Comparison of ENCODE assay signal across 5 worm cellular contexts in the genomic region with DNA sequence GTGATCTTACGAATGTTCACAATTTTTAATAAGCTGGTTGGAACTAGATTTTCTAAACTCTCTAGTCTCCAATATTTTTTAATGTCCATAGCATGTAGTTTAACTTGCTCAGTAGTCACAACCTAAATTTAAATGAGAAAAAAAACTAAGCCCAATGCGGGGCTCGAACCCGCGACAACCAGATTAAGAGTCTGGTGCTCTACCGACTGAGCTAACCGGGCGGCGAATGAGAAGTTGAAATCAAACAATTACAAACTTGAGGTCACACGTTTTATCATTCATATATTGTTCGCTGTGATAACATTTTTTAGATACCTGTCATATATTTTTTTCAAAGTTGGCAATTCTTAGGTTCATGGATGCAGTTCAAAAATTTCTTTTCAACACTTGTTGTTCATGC.
A peak's percentile ranks its signal among the peaks of the same experiment; 100 is the strongest.
TF ChIP-seq lines count a peak whose summit lies in the region.

No protein-coding gene starts in this region.

TF ChIP-seq in whole organism, L1 larva, 84 proteins besides CTCF, POLR2A, EP300 and RAD21 (continues in another document):
- TF ChIP-seq lsy-2 (tag; optimal IDR thresholded peaks at IDR 0.05; lab: Kevin White, UChicago) (no peak), lin-35 (GFP tag; optimal IDR thresholded peaks at IDR 0.05; lab: Kevin White, UChicago) (peak in 1 of 2 experiments; percentile 14), snpc-4 (tag; optimal IDR thresholded peaks at IDR 0.05; lab: Kevin White, UChicago) (no peak), nhr-47 (tag; optimal IDR thresholded peaks at IDR 0.05; lab: Kevin White, UChicago) (peak; percentile 0), nhr-28 (tag; optimal IDR thresholded peaks at IDR 0.05; lab: Kevin White, UChicago) (no peak), nhr-90 (tag; optimal IDR thresholded peaks at IDR 0.05; lab: Kevin White, UChicago; ENCODE audit: poor library complexity) (peak; percentile 26), efl-1 (optimal IDR thresholded peaks at IDR 0.05; lab: Kevin White, UChicago) (no peak), efl-1 (GFP tag; optimal IDR thresholded peaks at IDR 0.05 in 1 of 2; lab: Kevin White, UChicago) (peak in 1 of 2 experiments; percentile 71), rnt-1 (tag; optimal IDR thresholded peaks at IDR 0.05; lab: Kevin White, UChicago) (peak; percentile 10), nhr-76 (tag; optimal IDR thresholded peaks at IDR 0.05; lab: Kevin White, UChicago) (no peak), sox-4 (tag; optimal IDR thresholded peaks at IDR 0.05; lab: Kevin White, UChicago) (no peak), nhr-19 (GFP tag; conservative IDR thresholded peaks at IDR 0.05; lab: Robert Waterston, UW) (0 out of 2 replicates have a peak, but pooled peaks have one; percentile 17), snu-23 (GFP tag; optimal IDR thresholded peaks at IDR 0.05; lab: Kevin White, UChicago) (peak; percentile 21), nhr-20 (tag; optimal IDR thresholded peaks at IDR 0.05; lab: Kevin White, UChicago) (peak; percentile 11), isw-1 (GFP tag; IDR thresholded peaks at IDR 0.05; lab: Robert Waterston, UW) (no peak), nhr-71 (tag; optimal IDR thresholded peaks at IDR 0.05; lab: Kevin White, UChicago) (peak; percentile 34), elt-3 (tag; optimal IDR thresholded peaks at IDR 0.05; lab: Kevin White, UChicago) (no peak)

TF ChIP-seq in whole organism, L2 larva, 48 proteins besides CTCF, POLR2A, EP300 and RAD21:
- peak; percentile 28 for TF ChIP-seq gmeb-1 (tag; optimal IDR thresholded peaks at IDR 0.05; lab: Kevin White, UChicago)
- peak in 1 of 2 experiments; percentile 4 for TF ChIP-seq lsy-2 (tag; optimal IDR thresholded peaks at IDR 0.05; lab: Kevin White, UChicago)
- no peak for TF ChIP-seq nhr-6 (tag; optimal IDR thresholded peaks at IDR 0.05; lab: Kevin White, UChicago)
- TF ChIP-seq sma-9 (GFP tag; optimal IDR thresholded peaks at IDR 0.05; lab: Kevin White, UChicago), result peak; percentile 7
- no peak for TF ChIP-seq sma-9 (tag; optimal IDR thresholded peaks at IDR 0.05; lab: Kevin White, UChicago)

TF ChIP-seq in whole organism, L3 larva, 47 proteins besides CTCF, POLR2A, EP300 and RAD21:
- TF ChIP-seq unc-39 (tag; optimal IDR thresholded peaks at IDR 0.05; lab: Kevin White, UChicago) (no peak), nhr-77 (tag; optimal IDR thresholded peaks at IDR 0.05; lab: Kevin White, UChicago) (no peak), nhr-237 (tag; optimal IDR thresholded peaks at IDR 0.05; lab: Kevin White, UChicago) (no peak), mdl-1 (tag; optimal IDR thresholded peaks at IDR 0.05; lab: Kevin White, UChicago) (no peak), elt-2 (tag; optimal IDR thresholded peaks at IDR 0.05; lab: Kevin White, UChicago) (peak; percentile 13)

TF ChIP-seq in whole organism, L4 larva, 104 proteins besides CTCF, POLR2A, EP300 and RAD21 (continues in another document):
- no peak for TF ChIP-seq daf-19 (GFP tag; conservative IDR thresholded peaks at IDR 0.05; lab: Robert Waterston, UW)
- no peak for TF ChIP-seq nhr-10 (tag; optimal IDR thresholded peaks at IDR 0.05; lab: Kevin White, UChicago)
- peak; percentile 14; the same call in 1 of the 2 replicates for TF ChIP-seq hmg-1.1 (GFP tag; IDR thresholded peaks at IDR 0.05; lab: Robert Waterston, UW)
- peak in 1 of 2 experiments; percentile 10 for TF ChIP-seq daf-16 (GFP tag; optimal IDR thresholded peaks at IDR 0.05; lab: Kevin White, UChicago)
- TF ChIP-seq daf-16 (tag; optimal IDR thresholded peaks at IDR 0.05; lab: Kevin White, UChicago), result no peak
- TF ChIP-seq nhr-42 (GFP tag; IDR thresholded peaks at IDR 0.05; lab: Robert Waterston, UW), result no peak
- no peak for TF ChIP-seq tra-1 (GFP tag; IDR thresholded peaks at IDR 0.05; lab: Robert Waterston, UW)
- TF ChIP-seq F37D6.2 (tag; optimal IDR thresholded peaks at IDR 0.05; lab: Kevin White, UChicago), result no peak
- peak; percentile 22 for TF ChIP-seq dve-1 (tag; optimal IDR thresholded peaks at IDR 0.05; lab: Kevin White, UChicago; ENCODE audit: insufficient read depth)
- peak; percentile 23; the same call in 1 of the 2 replicates for TF ChIP-seq vab-7 (GFP tag; IDR thresholded peaks at IDR 0.05; lab: Robert Waterston, UW)
- no peak for TF ChIP-seq snpc-4 (tag; optimal IDR thresholded peaks at IDR 0.05; lab: Kevin White, UChicago)
- no peak for TF ChIP-seq nhr-237 (tag; optimal IDR thresholded peaks at IDR 0.05; lab: Kevin White, UChicago)
- TF ChIP-seq lin-13 (GFP tag; optimal IDR thresholded peaks at IDR 0.05; lab: Kevin White, UChicago), result peak; percentile 20
- no peak for TF ChIP-seq unc-62 (GFP tag; optimal IDR thresholded peaks at IDR 0.05 in 1 of 2; lab: Kevin White, UChicago)
- no peak for TF ChIP-seq unc-62 (tag; optimal IDR thresholded peaks at IDR 0.05; lab: Kevin White, UChicago)
- TF ChIP-seq mdl-1 (tag; optimal IDR thresholded peaks at IDR 0.05; lab: Kevin White, UChicago), result no peak
- no peak for TF ChIP-seq lim-7 (GFP tag; IDR thresholded peaks at IDR 0.05; lab: Robert Waterston, UW)
- no peak for TF ChIP-seq aha-1 (tag; lab: Kevin White, UChicago)
- no peak for TF ChIP-seq jun-1 (tag; optimal IDR thresholded peaks at IDR 0.05; lab: Kevin White, UChicago)
- peak; percentile 52; the same call in 1 of the 2 replicates for TF ChIP-seq Y48G9A.11 (GFP tag; IDR thresholded peaks at IDR 0.05; lab: Robert Waterston, UW)
- peak; percentile 51; the same call in 1 of the 2 replicates for TF ChIP-seq arid-1 (GFP tag; conservative IDR thresholded peaks at IDR 0.05; lab: Robert Waterston, UW)
- peak; percentile 61 for TF ChIP-seq lin-38 (GFP tag; IDR thresholded peaks at IDR 0.05; lab: Robert Waterston, UW)
- TF ChIP-seq fkh-10 (GFP tag; optimal IDR thresholded peaks at IDR 0.05; lab: Kevin White, UChicago), result no peak
- TF ChIP-seq hlh-30 (tag; optimal IDR thresholded peaks at IDR 0.05; lab: Kevin White, UChicago; ENCODE audit: insufficient read depth), result peak; percentile 10
- TF ChIP-seq F26F4.8 (GFP tag; conservative IDR thresholded peaks at IDR 0.05; lab: Robert Waterston, UW), result 0 out of 2 replicates have a peak, but pooled peaks have one; percentile 38
- no peak for TF ChIP-seq daf-8 (GFP tag; IDR thresholded peaks at IDR 0.05; lab: Robert Waterston, UW)
- no peak for TF ChIP-seq rbr-2 (tag; optimal IDR thresholded peaks at IDR 0.05; lab: Kevin White, UChicago)
- no peak for TF ChIP-seq ztf-7 (tag; optimal IDR thresholded peaks at IDR 0.05; lab: Kevin White, UChicago)
- TF ChIP-seq ceh-44 (GFP tag; IDR thresholded peaks at IDR 0.05; lab: Robert Waterston, UW), result no peak
- no peak for TF ChIP-seq lin-1 (GFP tag; IDR thresholded peaks at IDR 0.05; lab: Robert Waterston, UW)
- no peak for TF ChIP-seq F49E8.2 (tag; optimal IDR thresholded peaks at IDR 0.05; lab: Kevin White, UChicago; ENCODE audit: borderline replicate concordance)

TF ChIP-seq in whole organism, young adult, 124 proteins besides CTCF, POLR2A, EP300 and RAD21 (continues in another document):
- no peak for TF ChIP-seq attf-5 (GFP tag; optimal IDR thresholded peaks at IDR 0.05; lab: Kevin White, UChicago)
- TF ChIP-seq T26A5.8 (tag; optimal IDR thresholded peaks at IDR 0.05; lab: Kevin White, UChicago), result no peak
- TF ChIP-seq unc-130 (GFP tag; optimal IDR thresholded peaks at IDR 0.05; lab: Kevin White, UChicago), result no peak
- no peak for TF ChIP-seq B0035.1 (tag; optimal IDR thresholded peaks at IDR 0.05; lab: Kevin White, UChicago)
- TF ChIP-seq aptf-3 (GFP tag; IDR thresholded peaks at IDR 0.05; lab: Robert Waterston, UW), result no peak
- no peak for TF ChIP-seq unc-62 (GFP tag; optimal IDR thresholded peaks at IDR 0.05; lab: Kevin White, UChicago)
- no peak for TF ChIP-seq lin-35 (GFP tag; optimal IDR thresholded peaks at IDR 0.05; lab: Kevin White, UChicago)
- TF ChIP-seq lsl-1 (GFP tag; optimal IDR thresholded peaks at IDR 0.05; lab: Kevin White, UChicago), result no peak
- no peak for TF ChIP-seq akir-1 (GFP tag; optimal IDR thresholded peaks at IDR 0.05; lab: Kevin White, UChicago)
- TF ChIP-seq ztf-25 (GFP tag; IDR thresholded peaks at IDR 0.05; lab: Robert Waterston, UW), result 0 out of 2 replicates have a peak, but pooled peaks have one; percentile 39
- TF ChIP-seq nhr-27 (tag; optimal IDR thresholded peaks at IDR 0.05; lab: Kevin White, UChicago), result no peak
- no peak for TF ChIP-seq Y95B8A.8 (GFP tag; IDR thresholded peaks at IDR 0.05; lab: Robert Waterston, UW)
- no peak for TF ChIP-seq T07F8.4 (tag; optimal IDR thresholded peaks at IDR 0.05; lab: Kevin White, UChicago)
- no peak for TF ChIP-seq rec-8 (tag; optimal IDR thresholded peaks at IDR 0.05; lab: Kevin White, UChicago)
- TF ChIP-seq snpc-1.3 (tag; optimal IDR thresholded peaks at IDR 0.05; lab: Kevin White, UChicago; ENCODE audit: insufficient read depth), result peak; percentile 37
- TF ChIP-seq lir-1 (GFP tag; conservative IDR thresholded peaks at IDR 0.05; lab: Robert Waterston, UW), result no peak
- peak; percentile 5 for TF ChIP-seq nhr-80 (tag; optimal IDR thresholded peaks at IDR 0.05; lab: Kevin White, UChicago)
- TF ChIP-seq tbx-9 (tag; optimal IDR thresholded peaks at IDR 0.05; lab: Kevin White, UChicago; ENCODE audit: borderline replicate concordance), result no peak
- no peak for TF ChIP-seq mcd-1 (GFP tag; IDR thresholded peaks at IDR 0.05; lab: Robert Waterston, UW)
- no peak for TF ChIP-seq chd-7 (tag; optimal IDR thresholded peaks at IDR 0.05; lab: Kevin White, UChicago)
- no peak for TF ChIP-seq attf-6 (GFP tag; IDR thresholded peaks at IDR 0.05; lab: Robert Waterston, UW)
- no peak for TF ChIP-seq C06A6.2 (GFP tag; conservative IDR thresholded peaks at IDR 0.05; lab: Robert Waterston, UW)
- peak; percentile 13 for TF ChIP-seq ztf-18 (tag; optimal IDR thresholded peaks at IDR 0.05; lab: Kevin White, UChicago)
- TF ChIP-seq F37B4.10 (GFP tag; IDR thresholded peaks at IDR 0.05; lab: Robert Waterston, UW), result no peak
- no peak for TF ChIP-seq ceh-91 (GFP tag; IDR thresholded peaks at IDR 0.05; lab: Robert Waterston, UW)
- TF ChIP-seq K11D2.4 (GFP tag; IDR thresholded peaks at IDR 0.05; lab: Robert Waterston, UW), result no peak
- no peak for TF ChIP-seq let-526 (GFP tag; IDR thresholded peaks at IDR 0.05; lab: Robert Waterston, UW)
- TF ChIP-seq xnd-1 (tag; optimal IDR thresholded peaks at IDR 0.05; lab: Kevin White, UChicago), result no peak
- TF ChIP-seq ZK185.1 (tag; optimal IDR thresholded peaks at IDR 0.05; lab: Kevin White, UChicago; ENCODE audit: poor library complexity, severe bottlenecking), result no peak
- TF ChIP-seq hlh-12 (tag; optimal IDR thresholded peaks at IDR 0.05; lab: Kevin White, UChicago), result peak; percentile 18
- TF ChIP-seq athp-1 (tag; optimal IDR thresholded peaks at IDR 0.05; lab: Kevin White, UChicago), result peak; percentile 2
- no peak for TF ChIP-seq C17E4.6 (GFP tag; IDR thresholded peaks at IDR 0.05; lab: Robert Waterston, UW)
- no peak for TF ChIP-seq nfya-1 (tag; optimal IDR thresholded peaks at IDR 0.05; lab: Kevin White, UChicago; ENCODE audit: borderline replicate concordance, insufficient read depth)
- TF ChIP-seq dox-1 (GFP tag; IDR thresholded peaks at IDR 0.05; lab: Robert Waterston, UW), result peak; percentile 41; the same call in 1 of the 2 replicates
- peak; percentile 78 for TF ChIP-seq B0261.1 (tag; optimal IDR thresholded peaks at IDR 0.05; lab: Kevin White, UChicago)
